Worm (Caenorhabditis elegans): ENCODE results near the gene srh-187.

Gene srh-187

ce11 chrV:7339831-7340230 lies at the start of gene srh-187:
srh-187 (minus strand) TSS chrV:7339931.
- TF ChIP-seq unc-62 (GFP tag; optimal IDR thresholded peaks at IDR 0.05): no peak

ce11 chrV:7387755-7388154 lies 48.0 kb upstream of the srh-187 start, which contains the start of gene C02H6.3:
C02H6.3 (minus strand) TSS chrV:7387855.
- TF ChIP-seq unc-62 (GFP tag; optimal IDR thresholded peaks at IDR 0.05): no peak

- TF ChIP-seq unc-62 (GFP tag; optimal IDR thresholded peaks at IDR 0.05): no peak
These were observed 46.4 kb upstream of the srh-187 start, which contains the start of gene srp-6 for ce11 chrV:7386052-7386573. srp-6 (minus strand) TSS chrV:7386102.

- TF ChIP-seq unc-62 (GFP tag; optimal IDR thresholded peaks at IDR 0.05): no peak
These were observed 41.3 kb upstream of the srh-187 start, which contains the start of gene C03G6.17 for ce11 chrV:7381008-7381407. C03G6.17 (minus strand) TSS chrV:7381108.

ce11 chrV:7379384-7379783 lies 39.7 kb upstream of the srh-187 start, which contains the start of gene srsx-24:
srsx-24 (minus strand) TSS chrV:7379484.
- no peak for TF ChIP-seq unc-62 (GFP tag; optimal IDR thresholded peaks at IDR 0.05)

ce11 chrV:7374090-7374489 lies 34.4 kb upstream of the srh-187 start, which contains the start of gene srx-56:
srx-56 (plus strand) TSS chrV:7374390.
- no peak for TF ChIP-seq unc-62 (GFP tag; optimal IDR thresholded peaks at IDR 0.05)

ce11 chrV:7369578-7369977 lies 29.8 kb upstream of the srh-187 start, which contains the start of gene srj-14:
srj-14 (plus strand) TSS chrV:7369708.
- no peak for TF ChIP-seq unc-62 (GFP tag; optimal IDR thresholded peaks at IDR 0.05)

ce11 chrV:7364951-7365350 lies 25.2 kb upstream of the srh-187 start, which contains the start of gene exc-13:
exc-13 (plus strand) TSS chrV:7365251.
- TF ChIP-seq unc-62 (GFP tag; optimal IDR thresholded peaks at IDR 0.05): no peak

- TF ChIP-seq unc-62 (GFP tag; optimal IDR thresholded peaks at IDR 0.05): no peak
These were observed 24.3 kb upstream of the srh-187 start, which contains the start of gene cyp-35A2 for ce11 chrV:7364059-7364458. cyp-35A2 (minus strand) TSS chrV:7364182.

ce11 chrV:7361673-7362072 lies 21.9 kb upstream of the srh-187 start, which contains the start of gene cyp-35A1:
cyp-35A1 (minus strand) TSS chrV:7361773.
- no peak for TF ChIP-seq unc-62 (GFP tag; optimal IDR thresholded peaks at IDR 0.05)

ce11 chrV:7357132-7357531 lies 17.4 kb upstream of the srh-187 start, which contains the start of gene C03G6.6:
C03G6.6 (plus strand) TSS chrV:7357432.
- no peak for TF ChIP-seq unc-62 (GFP tag; optimal IDR thresholded peaks at IDR 0.05)

ce11 chrV:7356684-7357083 lies 17.0 kb upstream of the srh-187 start, which contains the start of gene C03G6.21:
C03G6.21 (minus strand) TSS chrV:7356784.
- TF ChIP-seq unc-62 (GFP tag; optimal IDR thresholded peaks at IDR 0.05): no peak

- no peak for TF ChIP-seq unc-62 (GFP tag; optimal IDR thresholded peaks at IDR 0.05)
These were observed 15.7 kb upstream of the srh-187 start, which contains the start of gene tag-293 for ce11 chrV:7355464-7355863. tag-293 (minus strand) TSS chrV:7355564.

ce11 chrV:7353602-7354001 lies 13.9 kb upstream of the srh-187 start:
- TF ChIP-seq unc-62 (GFP tag; optimal IDR thresholded peaks at IDR 0.05): no peak

ce11 chrV:7352186-7353053 lies 12.7 kb upstream of the srh-187 start, which contains the start of the genes srh-231 and srh-275:
srh-231 (minus strand) TSS chrV:7352236.
srh-275 (plus strand) TSS chrV:7353003.
- no peak for TF ChIP-seq unc-62 (GFP tag; optimal IDR thresholded peaks at IDR 0.05)

- TF ChIP-seq unc-62 (GFP tag; optimal IDR thresholded peaks at IDR 0.05): no peak
These were observed 9.8 kb upstream of the srh-187 start, which contains the start of gene nhr-149 for ce11 chrV:7349541-7349940. nhr-149 (minus strand) TSS chrV:7349641.

Data from whole organism, dauer.